Worm (Caenorhabditis elegans) whole organism, L4 larva: ENCODE results near the gene T05H10.4.
A peak's percentile ranks its signal among the peaks of the same experiment; 100 is the strongest.

Experiments used
- F37D6.2 ChIP-seq: sonication (generic microtip); optimal IDR thresholded peaks from 2 replicates; lab custom pipeline; 2016; ENCODE audit warnings: mild to moderate bottlenecking, missing genetic modification characterization, missing compliant biosample characterization
- Y105C5A.15 ChIP-seq: fragments of 200-800 bp; sonication (Bioruptor generic); IDR thresholded peaks from 2 replicates; pipeline ENCODE4 v1.3.6; 2022; ENCODE audit warnings: missing genetic modification characterization, missing compliant biosample characterization
- ZK337.2 ChIP-seq: fragments of 200-800 bp; sonication (Bioruptor generic); IDR thresholded peaks from 2 replicates; pipeline ENCODE4 v1.3.6; 2022; ENCODE audit warnings: missing genetic modification reagents, missing genetic modification characterization, missing compliant biosample characterization
- aha-1 ChIP-seq: fragments of 150-350 bp; peaks from one replicate; lab custom pipeline; 2014; ENCODE audit warnings: missing biosample characterization, missing genetic modification characterization
- aly-2 ChIP-seq: sonication (generic microtip); optimal IDR thresholded peaks from 2 replicates; lab custom pipeline; 2018; ENCODE audit warnings: missing biosample characterization, missing genetic modification characterization
- ama-1 ChIP-seq: fragments of 150-350 bp; optimal IDR thresholded peaks from 2 replicates; lab custom pipeline; 2014; ENCODE audit warnings: inconsistent platforms, mixed read lengths
- arid-1 ChIP-seq: fragments of 200-800 bp; sonication (Bioruptor generic); conservative IDR thresholded peaks from 2 replicates; pipeline ENCODE4 v1.3.6; 2022; ENCODE audit warnings: missing genetic modification reagents, missing genetic modification characterization, missing compliant biosample characterization
- attf-4 ChIP-seq: sonication (generic microtip); optimal IDR thresholded peaks from 3 replicates; lab custom pipeline; 2017; ENCODE audit warnings: missing biosample characterization, missing genetic modification characterization
- ceh-20 ChIP-seq: fragments of 200-800 bp; sonication (Bioruptor generic); IDR thresholded peaks from 2 replicates; pipeline ENCODE4 v1.3.6; 2022; ENCODE audit warnings: missing genetic modification reagents, missing genetic modification characterization, missing compliant biosample characterization
- ceh-28 ChIP-seq: fragments of 150-350 bp; optimal IDR thresholded peaks from 2 replicates; lab custom pipeline; 2014; ENCODE audit warnings: missing biosample characterization, missing genetic modification reagents, missing genetic modification characterization
- ceh-44 ChIP-seq: fragments of 200-800 bp; sonication (Bioruptor generic); IDR thresholded peaks from 2 replicates; pipeline ENCODE4 v1.3.6; 2022; ENCODE audit warnings: missing genetic modification reagents, missing genetic modification characterization, missing compliant biosample characterization
- ceh-82 ChIP-seq: sonication (generic microtip); optimal IDR thresholded peaks from 2 replicates; lab custom pipeline; 2017; ENCODE audit warnings: missing biosample characterization, missing genetic modification characterization
- ctbp-1 ChIP-seq: fragments of 200-800 bp; sonication (Bioruptor generic); IDR thresholded peaks from 2 replicates; pipeline ENCODE4 v1.3.6; 2022; ENCODE audit warnings: missing genetic modification reagents, missing genetic modification characterization, missing compliant biosample characterization
- daf-12 ChIP-seq: fragments of 150-350 bp; optimal IDR thresholded peaks from 2 replicates; lab custom pipeline; 2014; ENCODE audit warnings: missing biosample characterization, missing genetic modification reagents, missing genetic modification characterization
- daf-19 ChIP-seq: fragments of 200-800 bp; sonication (Bioruptor generic); conservative IDR thresholded peaks from 2 replicates; pipeline ENCODE4 v1.3.6; 2022; ENCODE audit warnings: missing genetic modification characterization, missing compliant biosample characterization
- daf-8 ChIP-seq: fragments of 200-800 bp; sonication (Bioruptor generic); IDR thresholded peaks from 2 replicates; pipeline ENCODE4 v1.3.6; 2022; ENCODE audit warnings: missing genetic modification characterization, missing compliant biosample characterization
- duxl-1 ChIP-seq: sonication (generic microtip); optimal IDR thresholded peaks from 2 replicates; lab custom pipeline; 2016; ENCODE audit warnings: mild to moderate bottlenecking, missing genetic modification characterization, moderate library complexity, missing compliant biosample characterization; ENCODE audit not compliant: poor library complexity
- dve-1 ChIP-seq: sonication (generic microtip); optimal IDR thresholded peaks from 2 replicates; lab custom pipeline; 2017; ENCODE audit warnings: antibody characterized with exemption, mild to moderate bottlenecking, missing genetic modification characterization, missing compliant biosample characterization; ENCODE audit not compliant: insufficient read depth
- egl-27 ChIP-seq: sonication (generic microtip); optimal IDR thresholded peaks from 3 replicates; lab custom pipeline; 2017; ENCODE audit warnings: missing biosample characterization, missing genetic modification reagents, missing genetic modification characterization
- fkh-10 ChIP-seq: fragments of 150-350 bp; optimal IDR thresholded peaks from 2 replicates; lab custom pipeline; 2014; ENCODE audit warnings: missing biosample characterization, missing genetic modification reagents, missing genetic modification characterization
- jun-1 ChIP-seq: fragments of 150-350 bp; optimal IDR thresholded peaks from 2 replicates; lab custom pipeline; 2014; ENCODE audit warnings: missing biosample characterization, missing genetic modification reagents, missing genetic modification characterization
- lim-7 ChIP-seq: fragments of 200-800 bp; sonication (Bioruptor generic); IDR thresholded peaks from 2 replicates; pipeline ENCODE4 v1.3.6; 2022; ENCODE audit warnings: missing genetic modification characterization, missing compliant biosample characterization
- lin-13 ChIP-seq: fragments of 150-350 bp; optimal IDR thresholded peaks from 2 replicates; lab custom pipeline; 2014; ENCODE audit warnings: missing biosample characterization, missing genetic modification reagents, missing genetic modification characterization
- lin-29 ChIP-seq: fragments of 200-800 bp; sonication (Bioruptor generic); IDR thresholded peaks from 2 replicates; pipeline ENCODE4 v1.3.6; 2022; ENCODE audit warnings: missing genetic modification reagents, missing genetic modification characterization, missing compliant biosample characterization
- lin-38 ChIP-seq: fragments of 200-800 bp; sonication (Bioruptor generic); IDR thresholded peaks from 2 replicates; pipeline ENCODE4 v1.3.6; 2022; ENCODE audit warnings: missing genetic modification reagents, missing genetic modification characterization, missing compliant biosample characterization
- lin-39 ChIP-seq: fragments of 150-350 bp; optimal IDR thresholded peaks from 2 replicates; lab custom pipeline; 2014; ENCODE audit warnings: missing biosample characterization, missing genetic modification reagents, missing genetic modification characterization
- lir-3 ChIP-seq: sonication (generic microtip); optimal IDR thresholded peaks from 2 replicates; lab custom pipeline; 2016; ENCODE audit warnings: mild to moderate bottlenecking, missing genetic modification characterization, missing compliant biosample characterization
- madf-5 ChIP-seq, 2 experiments: fragments of 200-800 bp; sonication (Bioruptor generic); IDR thresholded peaks; 2 replicates each; pipeline ENCODE4 v1.3.6; 2022; ENCODE audit warnings: missing compliant biosample characterization in 2 of 2, missing genetic modification characterization in 2 of 2
- madf-9 ChIP-seq: fragments of 200-800 bp; sonication (Bioruptor generic); conservative IDR thresholded peaks from 2 replicates; pipeline ENCODE4 v1.3.6; 2022; ENCODE audit warnings: missing genetic modification reagents, missing genetic modification characterization, missing compliant biosample characterization
- mdl-1 ChIP-seq, 2 experiments: fragments of 150-350 bp in 1 of 2; sonication (generic microtip) in 1 of 2; optimal IDR thresholded peaks; 2 replicates each; lab custom pipeline; 2014 to 2017; ENCODE audit warnings: missing biosample characterization in 2 of 2, missing genetic modification characterization in 2 of 2
- mdt-29 ChIP-seq: fragments of 200-800 bp; sonication (Bioruptor generic); IDR thresholded peaks from 2 replicates; pipeline ENCODE4 v1.3.6; 2022; ENCODE audit warnings: missing genetic modification reagents, missing genetic modification characterization, missing compliant biosample characterization
- mep-1 ChIP-seq: fragments of 150-350 bp; sonication (generic microtip); optimal IDR thresholded peaks from 3 replicates; lab custom pipeline; 2014; ENCODE audit warnings: missing biosample characterization, missing genetic modification characterization
- mes-2 ChIP-seq: sonication (generic microtip); optimal IDR thresholded peaks from 2 replicates; lab custom pipeline; 2016; ENCODE audit warnings: missing genotype, mild to moderate bottlenecking, missing genetic modification characterization, missing compliant biosample characterization; ENCODE audit not compliant: poor library complexity, severe bottlenecking
- mxl-2 ChIP-seq: fragments of 200-800 bp; sonication (Bioruptor generic); conservative IDR thresholded peaks from 2 replicates; pipeline ENCODE4 v1.3.6; 2022; ENCODE audit warnings: missing genetic modification reagents, missing genetic modification characterization, missing compliant biosample characterization
- mxl-3 ChIP-seq: fragments of 200-800 bp; sonication (Bioruptor generic); optimal IDR thresholded peaks from 2 replicates; lab custom pipeline; 2018; ENCODE audit warnings: mild to moderate bottlenecking, missing genetic modification characterization, missing compliant biosample characterization
- nhr-10 ChIP-seq: fragments of 150-350 bp; optimal IDR thresholded peaks from 2 replicates; lab custom pipeline; 2014; ENCODE audit warnings: missing biosample characterization, missing genetic modification characterization
- nhr-11 ChIP-seq: fragments of 150-350 bp; optimal IDR thresholded peaks from 2 replicates; lab custom pipeline; 2014; ENCODE audit warnings: missing biosample characterization, missing genetic modification characterization
- nhr-237 ChIP-seq: sonication (generic microtip); optimal IDR thresholded peaks from 2 replicates; lab custom pipeline; 2017; ENCODE audit warnings: missing biosample characterization, missing genetic modification characterization
- nhr-48 ChIP-seq: sonication (generic microtip); optimal IDR thresholded peaks from 2 replicates; lab custom pipeline; 2016; ENCODE audit warnings: mild to moderate bottlenecking, missing genetic modification characterization, missing compliant biosample characterization
- nhr-76 ChIP-seq: fragments of 150-350 bp; optimal IDR thresholded peaks from 2 replicates; lab custom pipeline; 2014; ENCODE audit warnings: missing biosample characterization, missing genetic modification characterization
- pha-4 ChIP-seq, 2 experiments: fragments of 150-350 bp in 1 of 2; fragments of 200-800 bp in 1 of 2; sonication (Bioruptor generic) in 1 of 2; IDR thresholded peaks in 1 of 2; optimal IDR thresholded peaks in 1 of 2; 2 replicates each; pipeline versions ENCODE4 v1.3.6 to Lab custom; 2014 to 2022; ENCODE audit warnings: missing genetic modification characterization in 2 of 2, missing genetic modification reagents in 2 of 2, missing biosample characterization in 1 of 2, missing compliant biosample characterization in 1 of 2
- php-3 ChIP-seq: fragments of 200-800 bp; sonication (Bioruptor generic); IDR thresholded peaks from 2 replicates; pipeline ENCODE4 v1.3.6; 2022; ENCODE audit warnings: missing genetic modification reagents, missing genetic modification characterization, missing compliant biosample characterization
- sdz-12 ChIP-seq: fragments of 200-800 bp; sonication (Bioruptor generic); optimal IDR thresholded peaks from 2 replicates; lab custom pipeline; 2018; ENCODE audit warnings: mild to moderate bottlenecking, missing genetic modification characterization, missing compliant biosample characterization
- skn-1 ChIP-seq: fragments of 150-350 bp; optimal IDR thresholded peaks from 2 replicates; lab custom pipeline; 2014; ENCODE audit warnings: missing biosample characterization, missing genetic modification characterization
- snpc-1.2 ChIP-seq: fragments of 200-800 bp; sonication (Bioruptor generic); IDR thresholded peaks from 2 replicates; pipeline ENCODE4 v1.3.6; 2022; ENCODE audit warnings: missing genetic modification reagents, missing genetic modification characterization, missing compliant biosample characterization
- spr-1 ChIP-seq: sonication (generic microtip); optimal IDR thresholded peaks from 2 replicates; lab custom pipeline; 2016; ENCODE audit warnings: mild to moderate bottlenecking, missing genetic modification characterization, missing compliant biosample characterization
- spr-3 ChIP-seq: fragments of 200-800 bp; sonication (Bioruptor generic); optimal IDR thresholded peaks from 2 replicates; lab custom pipeline; 2018; ENCODE audit warnings: mild to moderate bottlenecking, missing genetic modification characterization, missing compliant biosample characterization
- unc-130 ChIP-seq: sonication (generic microtip); optimal IDR thresholded peaks from 2 replicates; lab custom pipeline; 2016; ENCODE audit warnings: missing genetic modification reagents, missing genetic modification characterization, missing compliant biosample characterization
- unc-39 ChIP-seq: sonication (generic microtip); optimal IDR thresholded peaks from 2 replicates; lab custom pipeline; 2017; ENCODE audit warnings: missing biosample characterization, missing genetic modification characterization
- vab-7 ChIP-seq: fragments of 200-800 bp; sonication (Bioruptor generic); IDR thresholded peaks from 2 replicates; pipeline ENCODE4 v1.3.6; 2022; ENCODE audit warnings: missing genetic modification reagents, missing genetic modification characterization, missing compliant biosample characterization
- zfp-2 ChIP-seq: sonication (generic microtip); optimal IDR thresholded peaks from 2 replicates; lab custom pipeline; 2016; ENCODE audit warnings: mild to moderate bottlenecking, missing genetic modification characterization, missing compliant biosample characterization
- zip-11 ChIP-seq: fragments of 200-800 bp; sonication (Bioruptor generic); IDR thresholded peaks from 2 replicates; pipeline ENCODE4 v1.3.6; 2022; ENCODE audit warnings: missing genetic modification characterization, missing compliant biosample characterization
- ztf-11 ChIP-seq: fragments of 150-350 bp; optimal IDR thresholded peaks from 2 replicates; lab custom pipeline; 2014; ENCODE audit warnings: missing biosample characterization, missing genetic modification characterization

The T05H10.4 gene

ce11 chrII:8086803-8087202 lies 33.9 kb downstream of the T05H10.4 start, which contains the start of gene K02C4.3:
K02C4.3 (minus strand) TSS chrII:8086853.
- TF ChIP-seq daf-19 (GFP tag; lab: Robert Waterston, UW) (no peak), mep-1 (tag; lab: Kevin White, UChicago) (peak; percentile 70), madf-9 (GFP tag; lab: Robert Waterston, UW) (no peak), mxl-2 (GFP tag; lab: Robert Waterston, UW) (no peak), aly-2 (tag; lab: Kevin White, UChicago) (no peak), arid-1 (GFP tag; lab: Robert Waterston, UW) (no peak), daf-8 (GFP tag; lab: Robert Waterston, UW) (no peak), mes-2 (tag; lab: Kevin White, UChicago) (peak; percentile 81), unc-39 (tag; lab: Kevin White, UChicago) (no peak), lin-13 (GFP tag; lab: Kevin White, UChicago) (no peak), dve-1 (tag; lab: Kevin White, UChicago) (peak; percentile 72), duxl-1 (peak; percentile 54), jun-1 (tag; lab: Kevin White, UChicago) (no peak), mdt-29 (GFP tag; lab: Robert Waterston, UW) (no peak), nhr-11 (tag; lab: Kevin White, UChicago) (peak; percentile 0), ama-1 (no peak), spr-3 (GFP tag; lab: Kevin White, UChicago) (no peak), nhr-237 (tag; lab: Kevin White, UChicago) (no peak), lim-7 (GFP tag; lab: Robert Waterston, UW) (no peak), nhr-76 (tag; lab: Kevin White, UChicago) (no peak), ZK337.2 (GFP tag; lab: Robert Waterston, UW) (no peak), vab-7 (GFP tag; lab: Robert Waterston, UW) (no peak), mxl-3 (GFP tag; lab: Kevin White, UChicago) (no peak), daf-12 (tag; lab: Kevin White, UChicago) (no peak), zfp-2 (tag; lab: Kevin White, UChicago) (no peak), ceh-44 (GFP tag; lab: Robert Waterston, UW) (no peak), aha-1 (tag; lab: Kevin White, UChicago) (no peak), pha-4 (GFP tag; IDR thresholded peaks at IDR 0.05; lab: Robert Waterston, UW) (no peak), pha-4 (tag; optimal IDR thresholded peaks at IDR 0.05; lab: Kevin White, UChicago) (peak; percentile 14), lin-29 (no peak), nhr-48 (tag; lab: Kevin White, UChicago) (peak; percentile 23), unc-130 (GFP tag; lab: Kevin White, UChicago) (no peak), lin-39 (tag; lab: Kevin White, UChicago) (no peak), lir-3 (tag; lab: Kevin White, UChicago) (no peak), Y105C5A.15 (GFP tag; lab: Robert Waterston, UW) (no peak), sdz-12 (GFP tag; lab: Kevin White, UChicago) (no peak), ceh-82 (tag; lab: Kevin White, UChicago) (no peak), php-3 (GFP tag; lab: Robert Waterston, UW) (no peak), snpc-1.2 (no peak), ceh-20 (GFP tag; lab: Robert Waterston, UW) (no peak), F37D6.2 (no peak), egl-27 (no peak), lin-38 (GFP tag; lab: Robert Waterston, UW) (peak; percentile 75), madf-5 (GFP tag; IDR thresholded peaks at IDR 0.05; lab: Robert Waterston, UW) (no peak), ctbp-1 (GFP tag; lab: Robert Waterston, UW) (no peak), ceh-28 (no peak), mdl-1 (tag; optimal IDR thresholded peaks at IDR 0.05; lab: Kevin White, UChicago) (no peak), zip-11 (GFP tag; lab: Robert Waterston, UW) (no peak), spr-1 (tag; lab: Kevin White, UChicago) (peak; percentile 42), skn-1 (tag; lab: Kevin White, UChicago) (no peak), attf-4 (tag; lab: Kevin White, UChicago) (no peak), ztf-11 (tag; lab: Kevin White, UChicago) (no peak), fkh-10 (GFP tag; lab: Kevin White, UChicago) (peak; percentile 2), nhr-10 (no peak)
